Worm (Caenorhabditis elegans): Measurements from ENCODE around the gene Y39F10A.1.

- TF ChIP-seq nhr-237 (tag; optimal IDR thresholded peaks at IDR 0.05) (no peak), ztf-11 (tag; optimal IDR thresholded peaks at IDR 0.05) (no peak)
Measured at ce11 chrII:791828-792227, 16.7 kb downstream of the Y39F10A.1 start, which contains the start of gene F46F5.1.

All from whole organism, mixed stage, embryonic.